Worm (Caenorhabditis elegans): ENCODE measurements around the gene lig-4.
A peak's percentile ranks its signal among the peaks of the same experiment; 100 is the strongest.

DNA sequence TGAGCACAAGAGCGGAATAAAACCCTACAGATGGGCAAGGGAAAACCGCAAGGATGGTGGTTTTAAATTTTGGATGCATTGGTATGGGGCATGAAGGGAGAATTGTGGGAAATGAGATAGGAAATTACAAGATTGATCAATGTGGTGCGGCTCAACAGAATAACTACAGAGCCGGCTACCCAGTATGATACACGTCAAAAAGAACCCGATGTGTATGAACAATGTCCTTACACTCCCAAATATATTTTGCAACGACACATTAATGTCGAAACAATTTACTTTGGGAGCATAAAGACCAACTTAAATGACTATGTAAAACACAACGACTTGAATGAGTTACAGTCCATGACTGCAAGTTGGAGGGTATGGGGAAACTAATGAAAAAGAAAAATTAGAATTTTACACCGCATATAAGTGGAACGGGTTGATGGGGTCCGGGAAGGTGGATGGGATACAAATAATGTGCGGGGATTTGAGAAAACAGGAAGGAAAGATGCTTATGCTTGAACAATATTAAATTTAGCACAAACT lies 25.6 kb upstream of the lig-4 start:
- no peak for TF ChIP-seq him-1 (tag; optimal IDR thresholded peaks at IDR 0.05)
- TF ChIP-seq dao-5 (tag; optimal IDR thresholded peaks at IDR 0.05), result peak; percentile 30

Measured in whole organism, L4/young adult.